Fruit fly (Drosophila melanogaster) Kc167 (cell line): ENCODE results near the gene dec.

Source experiments
- Myc ChIP-seq: fragments of >200 bp; optimal IDR thresholded peaks from 2 replicates; lab custom pipeline; 2017; ENCODE audit warnings: missing external identifiers
- psq ChIP-seq: fragments of >200 bp; optimal IDR thresholded peaks from 2 replicates; lab custom pipeline; 2017; ENCODE audit warnings: missing external identifiers

DNA sequence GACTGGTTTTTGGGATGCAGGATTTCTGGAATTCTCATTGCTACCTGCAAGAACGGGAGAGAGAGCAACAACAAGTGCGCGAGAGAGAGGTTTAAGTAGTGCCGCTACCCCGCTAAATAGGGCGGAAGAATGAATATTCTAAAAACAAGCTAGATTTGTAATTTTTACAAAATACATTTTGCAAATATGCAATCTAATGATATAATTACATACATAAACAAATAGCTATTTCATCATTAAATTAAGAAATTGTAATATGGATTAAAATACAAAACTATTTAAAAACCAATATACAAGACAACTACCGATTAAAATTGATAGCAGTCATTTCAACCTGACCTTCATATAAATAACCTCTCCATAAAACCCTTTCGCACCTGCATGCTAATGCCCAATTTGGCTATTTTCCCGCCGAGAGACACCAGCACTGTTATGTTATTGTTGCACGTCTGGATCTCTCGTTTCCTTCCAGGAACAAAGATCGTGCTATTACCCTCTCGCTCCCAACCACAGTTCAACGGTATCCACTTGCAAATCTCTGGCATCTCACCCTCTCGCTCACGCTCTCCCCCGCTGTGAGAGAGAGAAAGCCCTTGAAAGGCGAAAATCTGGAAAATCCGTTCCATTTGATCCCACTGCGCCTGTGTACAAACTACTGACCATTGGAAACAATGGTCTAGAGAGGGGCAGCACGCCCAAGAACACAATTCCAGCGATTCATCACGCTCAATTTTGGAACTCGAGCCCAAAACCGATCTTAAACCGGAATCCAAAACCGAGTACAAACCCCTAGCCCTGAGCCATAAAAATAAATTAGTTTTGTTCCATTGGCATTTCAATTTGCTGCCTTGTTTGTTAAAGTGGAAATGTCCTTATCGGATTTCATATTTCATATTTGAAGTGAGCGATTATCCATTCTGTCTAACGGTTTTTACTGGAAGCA, 18.8 kb upstream of the dec start, which contains the start of gene Nek2:
- TF ChIP-seq Myc (lab: Kevin White, UChicago) (no peak), psq (lab: Kevin White, UChicago) (no peak)
